Fruit fly (Drosophila melanogaster) S2 (cell line): ENCODE results near the gene CG33489.

Source experiments
- CG8478 ChIP-seq: fragments of >200 bp; optimal IDR thresholded peaks from 2 replicates; lab custom pipeline; 2018
- CTCF ChIP-seq, 2 experiments: fragments of >200 bp; optimal IDR thresholded peaks; 2 replicates each; lab custom pipeline; 2018

DNA sequence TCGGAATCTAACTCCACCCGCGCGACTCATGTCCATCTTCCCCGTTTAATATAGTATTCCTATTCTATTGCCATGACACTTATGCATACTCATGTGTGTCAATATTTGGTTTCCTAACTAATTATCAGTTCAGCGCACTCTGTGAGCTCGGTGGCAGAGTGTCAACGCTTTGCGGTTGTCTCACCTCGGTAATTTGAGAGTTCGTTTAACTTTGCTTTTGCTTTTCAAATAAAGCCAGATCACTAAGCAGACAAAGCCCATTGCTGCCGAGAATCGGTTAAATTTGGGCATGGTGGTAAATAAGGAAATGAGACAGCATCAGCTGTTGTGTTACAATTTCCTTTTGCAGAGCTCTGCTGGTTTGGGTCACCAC is 36.5 kb downstream of the CG33489 start:
- no peak for TF ChIP-seq CTCF (optimal IDR thresholded peaks at IDR 0.05; lab: Kevin White, UChicago)
- TF ChIP-seq CG8478: no peak
